Worm (Caenorhabditis elegans): ENCODE results near the gene C17H12.3.

DNA sequence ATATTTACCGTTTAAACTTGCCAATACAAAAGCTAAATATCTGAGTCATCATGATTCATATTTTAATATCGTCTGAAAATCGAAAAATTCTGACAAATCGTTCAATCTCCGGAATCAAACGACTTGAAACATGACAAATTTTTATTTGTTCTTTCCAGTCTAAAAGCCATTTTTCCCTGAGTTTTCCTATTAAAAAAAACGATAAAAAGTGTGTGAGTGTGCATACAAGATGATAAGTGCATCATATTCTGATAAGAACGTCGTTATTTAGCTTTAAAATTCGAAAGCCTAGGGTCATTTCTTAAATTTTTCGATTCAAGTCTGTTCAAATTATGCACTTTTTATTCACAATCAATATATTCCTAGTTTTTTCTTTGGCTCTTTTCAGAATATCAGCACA lies 34.5 kb upstream of the C17H12.3 start, which contains the start of gene H20E11.1:
- no peak for TF ChIP-seq aha-1 (tag)
- no peak for TF ChIP-seq Y105C5A.15 (GFP tag; IDR thresholded peaks at IDR 0.05)
- no peak for TF ChIP-seq lin-13 (GFP tag; optimal IDR thresholded peaks at IDR 0.05)
- no peak for TF ChIP-seq unc-39 (tag; optimal IDR thresholded peaks at IDR 0.05)
- no peak for TF ChIP-seq nhr-237 (tag; optimal IDR thresholded peaks at IDR 0.05)
- TF ChIP-seq egl-27 (tag; optimal IDR thresholded peaks at IDR 0.05) = no peak
- TF ChIP-seq attf-4 (tag; optimal IDR thresholded peaks at IDR 0.05) = no peak
- no peak for TF ChIP-seq nhr-42 (GFP tag; IDR thresholded peaks at IDR 0.05)
- no peak for TF ChIP-seq ztf-11 (tag; optimal IDR thresholded peaks at IDR 0.05)
